Fruit fly (Drosophila melanogaster) whole organism: ENCODE results near the gene Ypel.

Source experiments
- CG8478 ChIP-seq: fragments of >200 bp; optimal IDR thresholded peaks from 2 replicates; lab custom pipeline; 2018; ENCODE audit warnings: inconsistent platforms
- Dll ChIP-seq: fragments of >200 bp; optimal IDR thresholded peaks from 2 replicates; lab custom pipeline; 2017
- EcR ChIP-seq, 2 experiments: fragments of >200 bp; optimal IDR thresholded peaks; 2 replicates each; lab custom pipeline; 2017; ENCODE audit warnings: missing biosample characterization in 2 of 2, missing genetic modification characterization in 2 of 2, missing genetic modification reagents in 2 of 2
- pan ChIP-seq: fragments of >200 bp; optimal IDR thresholded peaks from 2 replicates; lab custom pipeline; 2017
- psq ChIP-seq: fragments of >200 bp; optimal IDR thresholded peaks from 2 replicates; lab custom pipeline; 2017
- usp ChIP-seq: fragments of >200 bp; optimal IDR thresholded peaks from 2 replicates; lab custom pipeline; 2017; ENCODE audit warnings: missing biosample characterization, missing genetic modification characterization, mixed read lengths

Ypel gene

DNA sequence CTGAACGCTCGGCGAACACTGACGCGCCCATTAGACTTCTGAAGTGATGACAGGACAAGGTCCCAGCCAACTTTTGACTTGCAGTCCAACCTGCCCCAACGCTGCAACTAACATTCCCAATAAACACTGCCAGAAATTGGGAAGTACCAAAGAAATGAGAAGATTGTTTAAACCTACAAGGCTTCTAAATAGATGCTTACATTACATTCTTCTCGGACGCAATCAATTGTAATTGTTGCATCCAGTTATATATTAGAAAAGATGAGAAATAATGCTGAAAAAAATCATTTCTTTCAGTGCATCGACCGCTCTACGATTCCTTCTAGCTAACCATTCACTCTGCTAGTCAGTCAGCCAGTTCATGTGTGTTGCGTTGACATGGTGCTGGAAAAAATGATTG lies 9.6 kb downstream of the Ypel start:
- TF ChIP-seq EcR (GFP tag; optimal IDR thresholded peaks at IDR 0.05; lab: Kevin White, UChicago): no peak
- TF ChIP-seq usp (GFP tag; lab: Kevin White, UChicago): no peak
- no peak for TF ChIP-seq Dll (lab: Kevin White, UChicago)
- TF ChIP-seq pan (lab: Kevin White, UChicago): no peak
- TF ChIP-seq CG8478 (lab: Kevin White, UChicago): no peak
- TF ChIP-seq psq (lab: Kevin White, UChicago): no peak

DNA sequence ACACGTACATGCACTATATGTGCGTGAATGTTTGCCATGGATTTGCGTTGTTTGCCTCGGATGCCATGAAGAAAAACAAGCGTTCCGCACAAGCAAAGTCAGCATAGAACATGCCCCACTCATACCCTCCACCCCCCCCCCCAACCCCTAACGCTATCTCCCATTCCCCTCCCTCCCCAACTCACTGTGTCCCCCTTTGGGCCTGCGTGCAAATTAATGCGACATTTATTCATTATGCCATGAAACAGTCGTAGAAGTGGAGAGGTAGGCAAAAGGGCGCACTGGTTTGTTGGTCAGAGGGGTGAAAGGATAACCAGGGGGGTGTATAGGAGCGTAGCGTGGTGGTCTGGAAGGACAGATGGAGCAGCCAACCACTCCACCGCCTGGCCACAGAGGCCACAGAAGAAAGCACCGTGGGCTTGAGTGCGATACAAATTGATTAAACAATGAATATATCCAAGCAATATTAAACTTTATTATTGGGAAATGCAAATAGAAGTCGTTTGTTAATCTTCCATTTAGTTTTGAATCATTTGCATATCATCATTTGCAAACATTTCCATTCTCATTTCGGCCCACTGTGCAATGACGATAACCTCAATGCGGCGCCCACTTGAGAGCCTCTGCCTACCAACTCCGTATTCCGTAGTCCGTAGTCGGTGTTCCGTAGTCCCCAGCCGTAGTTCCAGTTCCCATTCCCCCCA lies 27.7 kb downstream of the Ypel start:
- TF ChIP-seq Dll (lab: Kevin White, UChicago) (no peak), usp (GFP tag; lab: Kevin White, UChicago) (no peak), pan (lab: Kevin White, UChicago) (no peak), EcR (GFP tag; optimal IDR thresholded peaks at IDR 0.05; lab: Kevin White, UChicago) (no peak), psq (lab: Kevin White, UChicago) (no peak), CG8478 (lab: Kevin White, UChicago) (no peak)

DNA sequence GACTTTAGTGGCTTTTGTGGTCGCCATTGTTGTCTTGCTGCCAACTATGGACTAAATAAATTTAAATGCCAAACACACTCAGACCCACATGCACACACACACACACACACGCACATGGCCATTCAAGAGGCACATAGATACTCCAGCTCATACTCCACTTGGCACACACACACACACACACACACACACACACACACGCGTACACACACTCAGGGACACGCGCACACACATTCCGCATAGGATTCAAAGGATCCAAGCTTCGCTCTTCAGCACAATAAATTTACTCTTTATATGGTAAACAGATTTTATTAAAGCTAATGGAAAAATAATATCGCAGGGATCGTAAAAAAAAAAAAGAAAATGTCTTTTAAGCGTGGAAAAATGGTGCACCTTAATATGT lies 29.3 kb downstream of the Ypel start:
- TF ChIP-seq pan (lab: Kevin White, UChicago) (no peak), CG8478 (lab: Kevin White, UChicago) (no peak), usp (GFP tag; lab: Kevin White, UChicago) (no peak), EcR (GFP tag; optimal IDR thresholded peaks at IDR 0.05; lab: Kevin White, UChicago) (no peak), psq (lab: Kevin White, UChicago) (no peak), Dll (lab: Kevin White, UChicago) (no peak)

DNA sequence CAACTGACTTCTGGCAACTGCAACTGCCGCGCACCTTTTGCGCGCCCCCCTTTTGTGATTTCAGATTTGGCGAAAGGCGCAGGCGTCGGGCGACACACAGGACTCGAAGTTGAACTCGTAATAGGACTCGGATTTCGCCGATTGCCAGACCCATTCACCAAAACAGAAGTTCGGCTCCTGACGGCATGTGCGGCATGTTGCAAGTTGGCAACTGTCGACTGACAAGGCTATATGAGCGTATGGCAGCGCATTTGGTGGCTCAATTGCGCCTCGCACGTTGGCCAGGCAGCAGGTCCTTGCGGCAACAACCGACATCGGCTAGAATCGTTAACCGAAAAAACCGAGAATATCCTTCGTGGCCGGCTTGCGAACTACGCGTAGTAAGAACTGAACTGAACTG lies 54.0 kb downstream of the Ypel start, which contains the start of gene CG43902:
Gene CG43902 (plus strand): TSS at position 260 of the 400 bp plus-strand sequence.
- TF ChIP-seq pan (lab: Kevin White, UChicago) (no peak), EcR (GFP tag; optimal IDR thresholded peaks at IDR 0.05; lab: Kevin White, UChicago) (no peak), CG8478 (lab: Kevin White, UChicago) (no peak), psq (lab: Kevin White, UChicago) (no peak), Dll (lab: Kevin White, UChicago) (no peak), usp (GFP tag; lab: Kevin White, UChicago) (no peak)
